Worm (Caenorhabditis elegans) whole organism, late embryonic: ENCODE measurements around the gene C34C12.6.

Experiments
- F13H6.1 ChIP-seq: sonication (generic microtip); optimal IDR thresholded peaks from 2 replicates; lab custom pipeline; 2016; ENCODE audit warnings: missing genetic modification characterization, missing compliant biosample characterization
- ceh-30 ChIP-seq: fragments of 150-350 bp; optimal IDR thresholded peaks from 2 replicates; lab custom pipeline; 2014; ENCODE audit warnings: missing biosample characterization, missing genetic modification characterization
- dve-1 ChIP-seq: sonication (generic microtip); optimal IDR thresholded peaks from 2 replicates; lab custom pipeline; 2017; ENCODE audit warnings: antibody characterized with exemption, mild to moderate bottlenecking, missing genetic modification characterization, missing compliant biosample characterization

DNA sequence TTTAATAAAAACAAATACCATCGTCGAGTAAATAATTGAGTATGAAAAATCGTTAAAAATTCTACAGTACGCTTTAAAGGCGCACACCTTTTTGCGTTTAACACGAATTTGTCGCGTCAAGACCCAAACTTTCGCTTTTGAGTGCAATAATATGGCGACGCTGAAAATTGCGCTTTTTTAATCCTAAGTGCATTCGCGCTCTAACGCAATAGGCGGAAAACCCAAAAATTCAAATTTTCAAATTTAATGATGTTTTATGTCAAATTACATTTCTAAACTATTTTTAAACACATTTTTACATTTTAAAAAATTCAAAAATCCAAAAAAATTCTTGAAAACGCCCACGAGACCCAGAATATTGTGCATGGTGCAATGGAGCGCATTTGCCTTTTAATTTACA is 29.4 kb downstream of the C34C12.6 start:
- no peak for TF ChIP-seq F13H6.1 (tag; lab: Kevin White, UChicago)
- TF ChIP-seq dve-1 (tag; lab: Kevin White, UChicago): no peak
- TF ChIP-seq ceh-30 (tag; lab: Kevin White, UChicago): no peak
